Worm (Caenorhabditis elegans) whole organism, L4 larva: ENCODE results near the gene gmeb-3.

Experiments
- D1046.2 ChIP-seq: fragments of 200-800 bp; sonication (Bioruptor generic); IDR thresholded peaks from 2 replicates; pipeline ENCODE4 v1.3.6; 2022; ENCODE audit warnings: missing genetic modification characterization, missing compliant biosample characterization
- F37D6.2 ChIP-seq: sonication (generic microtip); optimal IDR thresholded peaks from 2 replicates; lab custom pipeline; 2016; ENCODE audit warnings: mild to moderate bottlenecking, missing genetic modification characterization, missing compliant biosample characterization
- F44E2.7 ChIP-seq: fragments of 200-800 bp; sonication (Bioruptor generic); IDR thresholded peaks from 2 replicates; pipeline ENCODE4 v2.1.2; 2022; ENCODE audit warnings: missing genetic modification characterization, missing compliant biosample characterization
- Y48G9A.11 ChIP-seq: fragments of 200-800 bp; sonication (Bioruptor generic); IDR thresholded peaks from 2 replicates; pipeline ENCODE4 v1.3.6; 2022; ENCODE audit warnings: missing genetic modification reagents, missing genetic modification characterization, missing compliant biosample characterization
- ZK337.2 ChIP-seq: fragments of 200-800 bp; sonication (Bioruptor generic); IDR thresholded peaks from 2 replicates; pipeline ENCODE4 v1.3.6; 2022; ENCODE audit warnings: missing genetic modification reagents, missing genetic modification characterization, missing compliant biosample characterization
- aha-1 ChIP-seq: fragments of 150-350 bp; peaks from one replicate; lab custom pipeline; 2014; ENCODE audit warnings: missing biosample characterization, missing genetic modification characterization
- ama-1 ChIP-seq: fragments of 150-350 bp; optimal IDR thresholded peaks from 2 replicates; lab custom pipeline; 2014; ENCODE audit warnings: inconsistent platforms, mixed read lengths
- ceh-62 ChIP-seq: sonication (generic microtip); optimal IDR thresholded peaks from 2 replicates; lab custom pipeline; 2017; ENCODE audit warnings: missing biosample characterization, missing genetic modification characterization
- ceh-82 ChIP-seq: sonication (generic microtip); optimal IDR thresholded peaks from 2 replicates; lab custom pipeline; 2017; ENCODE audit warnings: missing biosample characterization, missing genetic modification characterization
- daf-12 ChIP-seq: fragments of 150-350 bp; optimal IDR thresholded peaks from 2 replicates; lab custom pipeline; 2014; ENCODE audit warnings: missing biosample characterization, missing genetic modification reagents, missing genetic modification characterization
- dpl-1 ChIP-seq: fragments of 150-350 bp; optimal IDR thresholded peaks from 2 replicates; lab custom pipeline; 2014; ENCODE audit warnings: missing biosample characterization, missing genetic modification reagents, missing genetic modification characterization
- dve-1 ChIP-seq: sonication (generic microtip); optimal IDR thresholded peaks from 2 replicates; lab custom pipeline; 2017; ENCODE audit warnings: antibody characterized with exemption, mild to moderate bottlenecking, missing genetic modification characterization, missing compliant biosample characterization; ENCODE audit not compliant: insufficient read depth
- gei-8 ChIP-seq: fragments of 200-800 bp; sonication (Bioruptor generic); optimal IDR thresholded peaks from 2 replicates; lab custom pipeline; 2018; ENCODE audit warnings: mild to moderate bottlenecking, missing genetic modification characterization, missing compliant biosample characterization
- hlh-11 ChIP-seq: fragments of 200-800 bp; sonication (Bioruptor generic); optimal IDR thresholded peaks from 2 replicates; lab custom pipeline; 2018; ENCODE audit warnings: mild to moderate bottlenecking, missing genetic modification characterization, missing compliant biosample characterization
- hlh-30 ChIP-seq: sonication (generic microtip); optimal IDR thresholded peaks from 2 replicates; lab custom pipeline; 2017; ENCODE audit warnings: antibody characterized with exemption, mild to moderate bottlenecking, missing genetic modification characterization, missing compliant biosample characterization; ENCODE audit not compliant: insufficient read depth
- lim-7 ChIP-seq: fragments of 200-800 bp; sonication (Bioruptor generic); IDR thresholded peaks from 2 replicates; pipeline ENCODE4 v1.3.6; 2022; ENCODE audit warnings: missing genetic modification characterization, missing compliant biosample characterization
- lin-1 ChIP-seq: fragments of 200-800 bp; sonication (Bioruptor generic); IDR thresholded peaks from 2 replicates; pipeline ENCODE4 v1.3.6; 2022; ENCODE audit warnings: missing genetic modification reagents, missing genetic modification characterization, missing compliant biosample characterization
- lin-13 ChIP-seq: fragments of 150-350 bp; optimal IDR thresholded peaks from 2 replicates; lab custom pipeline; 2014; ENCODE audit warnings: missing biosample characterization, missing genetic modification reagents, missing genetic modification characterization
- lin-29 ChIP-seq: fragments of 200-800 bp; sonication (Bioruptor generic); IDR thresholded peaks from 2 replicates; pipeline ENCODE4 v1.3.6; 2022; ENCODE audit warnings: missing genetic modification reagents, missing genetic modification characterization, missing compliant biosample characterization
- lin-38 ChIP-seq: fragments of 200-800 bp; sonication (Bioruptor generic); IDR thresholded peaks from 2 replicates; pipeline ENCODE4 v1.3.6; 2022; ENCODE audit warnings: missing genetic modification reagents, missing genetic modification characterization, missing compliant biosample characterization
- lir-3 ChIP-seq: sonication (generic microtip); optimal IDR thresholded peaks from 2 replicates; lab custom pipeline; 2016; ENCODE audit warnings: mild to moderate bottlenecking, missing genetic modification characterization, missing compliant biosample characterization
- lsy-2 ChIP-seq, 2 experiments: fragments of 150-350 bp in 1 of 2; sonication (generic microtip) in 1 of 2; optimal IDR thresholded peaks; 2 replicates each; lab custom pipeline; 2014 to 2017; ENCODE audit warnings: missing biosample characterization in 2 of 2, missing genetic modification characterization in 2 of 2
- mes-2 ChIP-seq: sonication (generic microtip); optimal IDR thresholded peaks from 2 replicates; lab custom pipeline; 2016; ENCODE audit warnings: missing genotype, mild to moderate bottlenecking, missing genetic modification characterization, missing compliant biosample characterization; ENCODE audit not compliant: poor library complexity, severe bottlenecking
- mxl-2 ChIP-seq: fragments of 200-800 bp; sonication (Bioruptor generic); conservative IDR thresholded peaks from 2 replicates; pipeline ENCODE4 v1.3.6; 2022; ENCODE audit warnings: missing genetic modification reagents, missing genetic modification characterization, missing compliant biosample characterization
- mxl-3 ChIP-seq: fragments of 200-800 bp; sonication (Bioruptor generic); optimal IDR thresholded peaks from 2 replicates; lab custom pipeline; 2018; ENCODE audit warnings: mild to moderate bottlenecking, missing genetic modification characterization, missing compliant biosample characterization
- nhr-11 ChIP-seq: fragments of 150-350 bp; optimal IDR thresholded peaks from 2 replicates; lab custom pipeline; 2014; ENCODE audit warnings: missing biosample characterization, missing genetic modification characterization
- nhr-25 ChIP-seq: sonication (generic microtip); optimal IDR thresholded peaks from 2 replicates; lab custom pipeline; 2017; ENCODE audit warnings: missing genetic modification characterization, mild to moderate bottlenecking, missing compliant biosample characterization, antibody characterized with exemption, moderate library complexity, borderline replicate concordance; ENCODE audit not compliant: insufficient read depth
- nhr-42 ChIP-seq: fragments of 200-800 bp; sonication (Bioruptor generic); IDR thresholded peaks from 2 replicates; pipeline ENCODE4 v1.3.6; 2022; ENCODE audit warnings: missing genetic modification characterization, missing compliant biosample characterization
- rbr-2 ChIP-seq: sonication (generic microtip); optimal IDR thresholded peaks from 2 replicates; lab custom pipeline; 2016; ENCODE audit warnings: missing genotype, missing genetic modification characterization, missing compliant biosample characterization
- saeg-2 ChIP-seq: fragments of 200-800 bp; sonication (Bioruptor generic); IDR thresholded peaks from 2 replicates; pipeline ENCODE4 v1.3.6; 2022; ENCODE audit warnings: missing genetic modification reagents, missing genetic modification characterization, missing compliant biosample characterization
- skn-1 ChIP-seq: fragments of 150-350 bp; optimal IDR thresholded peaks from 2 replicates; lab custom pipeline; 2014; ENCODE audit warnings: missing biosample characterization, missing genetic modification characterization
- spr-1 ChIP-seq: sonication (generic microtip); optimal IDR thresholded peaks from 2 replicates; lab custom pipeline; 2016; ENCODE audit warnings: mild to moderate bottlenecking, missing genetic modification characterization, missing compliant biosample characterization
- spr-3 ChIP-seq: fragments of 200-800 bp; sonication (Bioruptor generic); optimal IDR thresholded peaks from 2 replicates; lab custom pipeline; 2018; ENCODE audit warnings: mild to moderate bottlenecking, missing genetic modification characterization, missing compliant biosample characterization
- tag-97 ChIP-seq: fragments of 200-800 bp; sonication (Bioruptor generic); IDR thresholded peaks from 2 replicates; pipeline ENCODE4 v1.3.6; 2022; ENCODE audit warnings: missing genetic modification characterization, missing compliant biosample characterization
- unc-130 ChIP-seq: sonication (generic microtip); optimal IDR thresholded peaks from 2 replicates; lab custom pipeline; 2016; ENCODE audit warnings: missing genetic modification reagents, missing genetic modification characterization, missing compliant biosample characterization
- unc-62 ChIP-seq, 3 experiments: fragments of 150-350 bp in 1 of 3; sonication (generic microtip); optimal IDR thresholded peaks in 2 of 3; peaks in 1 of 3; 1 replicate in 1 of 3; 2 replicates in 2 of 3; lab custom pipeline; 2014 to 2017; ENCODE audit warnings: missing biosample characterization in 3 of 3, missing genetic modification characterization in 3 of 3, missing genetic modification reagents in 3 of 3, missing genotype in 1 of 3
- zfp-3 ChIP-seq: fragments of 200-800 bp; sonication (Bioruptor generic); conservative IDR thresholded peaks from 2 replicates; pipeline ENCODE4 v1.3.6; 2022; ENCODE audit warnings: missing genetic modification reagents, missing genetic modification characterization, missing compliant biosample characterization
- zip-2 ChIP-seq: fragments of 150-350 bp; optimal IDR thresholded peaks from 2 replicates; lab custom pipeline; 2014; ENCODE audit warnings: missing biosample characterization, missing genetic modification characterization
- ztf-7 ChIP-seq: fragments of 150-350 bp; optimal IDR thresholded peaks from 2 replicates; lab custom pipeline; 2014; ENCODE audit warnings: missing biosample characterization, missing genetic modification characterization

Gene gmeb-3

ce11 chrIII:3726443-3726842 is 41.9 kb upstream of the gmeb-3 start, which contains the start of gene gldi-5:
Gene gldi-5, minus strand, starts transcription at chrIII:3726500.
- no peak for TF ChIP-seq zfp-3 (GFP tag; lab: Robert Waterston, UW)

- TF ChIP-seq D1046.2 (GFP tag; lab: Robert Waterston, UW), result no peak
- TF ChIP-seq spr-1 (tag; lab: Kevin White, UChicago), result no peak
Observed at ce11 chrIII:3729520-3729919, 38.8 kb upstream of the gmeb-3 start, which contains the start of gene F34D10.9. Gene F34D10.9, minus strand, starts transcription at chrIII:3729620.

ce11 chrIII:3730475-3730874 is 37.8 kb upstream of the gmeb-3 start, which contains the start of gene F34D10.8:
Gene F34D10.8, plus strand, starts transcription at chrIII:3730775.
- TF ChIP-seq Y48G9A.11 (no peak), ceh-82 (tag; lab: Kevin White, UChicago) (no peak), tag-97 (no peak), D1046.2 (GFP tag; lab: Robert Waterston, UW) (no peak), skn-1 (tag; lab: Kevin White, UChicago) (no peak), ceh-62 (tag; lab: Kevin White, UChicago) (no peak), rbr-2 (tag; lab: Kevin White, UChicago) (no peak)

ce11 chrIII:3734007-3734406 is 34.3 kb upstream of the gmeb-3 start, which contains the start of gene F34D10.3:
Gene F34D10.3, plus strand, starts transcription at chrIII:3734255.
- TF ChIP-seq mes-2, result peak; percentile 48
- no peak for TF ChIP-seq gei-8 (GFP tag; lab: Kevin White, UChicago)
- peak in 1 of 2 experiments; percentile 32 for TF ChIP-seq lsy-2 (tag; optimal IDR thresholded peaks at IDR 0.05; lab: Kevin White, UChicago)

ce11 chrIII:3734990-3735389 is 33.3 kb upstream of the gmeb-3 start, which contains the start of gene evl-18:
Gene evl-18, minus strand, starts transcription at chrIII:3735039.
- TF ChIP-seq dpl-1 (GFP tag; lab: Kevin White, UChicago), result peak; percentile 58
- peak; percentile 15 for TF ChIP-seq mes-2
- TF ChIP-seq lsy-2 (tag; optimal IDR thresholded peaks at IDR 0.05; lab: Kevin White, UChicago), result peak in 1 of 2 experiments; percentile 33
- TF ChIP-seq unc-130 (GFP tag; lab: Kevin White, UChicago), result no peak
- peak; percentile 71 for TF ChIP-seq lin-38 (GFP tag; lab: Robert Waterston, UW)
- TF ChIP-seq, all 104 proteins: peak for 4

ce11 chrIII:3735509-3736255 is 32.6 kb upstream of the gmeb-3 start:
- TF ChIP-seq lim-7 (GFP tag; lab: Robert Waterston, UW), result no peak
- TF ChIP-seq lir-3 (tag; lab: Kevin White, UChicago), result no peak
- TF ChIP-seq ztf-7 (tag; lab: Kevin White, UChicago), result no peak
- no peak for TF ChIP-seq nhr-42 (GFP tag; lab: Robert Waterston, UW)
- peak; percentile 38 for TF ChIP-seq mxl-3 (GFP tag; lab: Kevin White, UChicago)
- TF ChIP-seq dve-1 (tag; lab: Kevin White, UChicago), result peak; percentile 33
- no peak for TF ChIP-seq lin-1 (GFP tag; lab: Robert Waterston, UW)
- TF ChIP-seq unc-62 (GFP tag; optimal IDR thresholded peaks at IDR 0.05 in 1 of 2; lab: Kevin White, UChicago), result no peak
- no peak for TF ChIP-seq unc-62 (tag; optimal IDR thresholded peaks at IDR 0.05; lab: Kevin White, UChicago)
- TF ChIP-seq saeg-2 (GFP tag; lab: Robert Waterston, UW), result no peak
- no peak for TF ChIP-seq lin-29 (GFP tag; lab: Robert Waterston, UW)
- TF ChIP-seq F44E2.7 (GFP tag; lab: Robert Waterston, UW), result no peak
- TF ChIP-seq hlh-30 (tag; lab: Kevin White, UChicago), result peak; percentile 69
- TF ChIP-seq D1046.2 (GFP tag; lab: Robert Waterston, UW), result no peak
- TF ChIP-seq spr-3 (GFP tag; lab: Kevin White, UChicago), result no peak
- peak; percentile 42 for TF ChIP-seq hlh-11
- TF ChIP-seq ama-1 (lab: Kevin White, UChicago), result peak; percentile 76
- TF ChIP-seq zip-2, result no peak
- no peak for TF ChIP-seq daf-12
- TF ChIP-seq dpl-1 (GFP tag; lab: Kevin White, UChicago), result no peak
- TF ChIP-seq lin-13 (GFP tag; lab: Kevin White, UChicago), result no peak
- TF ChIP-seq ZK337.2 (GFP tag; lab: Robert Waterston, UW), result no peak
- TF ChIP-seq F37D6.2 (tag; lab: Kevin White, UChicago), result peak; percentile 1
- no peak for TF ChIP-seq nhr-25 (tag; lab: Kevin White, UChicago)
- no peak for TF ChIP-seq mxl-2 (GFP tag; lab: Robert Waterston, UW)
- TF ChIP-seq nhr-11 (tag; lab: Kevin White, UChicago), result no peak
- TF ChIP-seq spr-1 (tag; lab: Kevin White, UChicago), result no peak
- TF ChIP-seq aha-1 (tag; lab: Kevin White, UChicago), result peak; percentile 71
